Worm (Caenorhabditis elegans) whole organism, late embryonic: ENCODE measurements around the gene C33D9.6.
A peak's percentile ranks its signal among the peaks of the same experiment; 100 is the strongest.

Experiments
- C38D4.7 ChIP-seq: fragments of 200-800 bp; sonication (Bioruptor generic); optimal IDR thresholded peaks from 2 replicates; lab custom pipeline; 2018; ENCODE audit warnings: mild to moderate bottlenecking, missing genetic modification characterization, moderate library complexity, missing compliant biosample characterization
- F13H6.1 ChIP-seq: sonication (generic microtip); optimal IDR thresholded peaks from 2 replicates; lab custom pipeline; 2016; ENCODE audit warnings: missing genetic modification characterization, missing compliant biosample characterization
- K02D7.2 ChIP-seq: sonication (generic microtip); optimal IDR thresholded peaks from 2 replicates; lab custom pipeline; 2017; ENCODE audit warnings: mild to moderate bottlenecking, missing genetic modification characterization, missing compliant biosample characterization
- K09A11.1 ChIP-seq: sonication (generic microtip); optimal IDR thresholded peaks from 2 replicates; lab custom pipeline; 2017; ENCODE audit warnings: antibody characterized with exemption, mild to moderate bottlenecking, missing genetic modification characterization, missing compliant biosample characterization; ENCODE audit not compliant: insufficient read depth
- Y22D7AL.16 ChIP-seq: sonication (generic microtip); optimal IDR thresholded peaks from 2 replicates; lab custom pipeline; 2016; ENCODE audit warnings: missing genetic modification characterization, missing compliant biosample characterization
- ahr-1 ChIP-seq: sonication (generic microtip); optimal IDR thresholded peaks from 2 replicates; lab custom pipeline; 2016; ENCODE audit warnings: missing genetic modification characterization, missing compliant biosample characterization
- ama-1 ChIP-seq: fragments of 150-350 bp; optimal IDR thresholded peaks from 2 replicates; lab custom pipeline; 2014
- ceh-14 ChIP-seq: sonication (generic microtip); optimal IDR thresholded peaks from 2 replicates; lab custom pipeline; 2016; ENCODE audit warnings: missing genotype, missing genetic modification characterization, missing compliant biosample characterization
- ceh-18 ChIP-seq: sonication (generic microtip); optimal IDR thresholded peaks from 2 replicates; lab custom pipeline; 2016; ENCODE audit warnings: missing genetic modification characterization, missing compliant biosample characterization
- ceh-30 ChIP-seq: fragments of 150-350 bp; optimal IDR thresholded peaks from 2 replicates; lab custom pipeline; 2014; ENCODE audit warnings: missing biosample characterization, missing genetic modification characterization
- ceh-31 ChIP-seq: sonication (generic microtip); optimal IDR thresholded peaks from 2 replicates; lab custom pipeline; 2016; ENCODE audit warnings: missing genetic modification characterization, missing compliant biosample characterization
- ceh-34 ChIP-seq: sonication (generic microtip); optimal IDR thresholded peaks from 2 replicates; lab custom pipeline; 2016; ENCODE audit warnings: mild to moderate bottlenecking, missing genetic modification characterization, missing compliant biosample characterization
- ceh-45 ChIP-seq: fragments of 200-800 bp; sonication (Bioruptor generic); IDR thresholded peaks from 2 replicates; pipeline ENCODE4 v1.3.6; 2022; ENCODE audit warnings: missing genetic modification reagents, missing genetic modification characterization, missing compliant biosample characterization
- ceh-48 ChIP-seq: sonication (generic microtip); optimal IDR thresholded peaks from 2 replicates; lab custom pipeline; 2016; ENCODE audit warnings: missing genetic modification characterization, inconsistent platforms, missing compliant biosample characterization
- ceh-6 ChIP-seq: fragments of 200-800 bp; sonication (Bioruptor generic); optimal IDR thresholded peaks from 2 replicates; lab custom pipeline; 2018; ENCODE audit warnings: mild to moderate bottlenecking, missing genetic modification characterization, missing compliant biosample characterization
- che-1 ChIP-seq: sonication (generic microtip); optimal IDR thresholded peaks from 2 replicates; lab custom pipeline; 2016; ENCODE audit warnings: mild to moderate bottlenecking, missing genetic modification characterization, missing compliant biosample characterization
- dve-1 ChIP-seq: sonication (generic microtip); optimal IDR thresholded peaks from 2 replicates; lab custom pipeline; 2017; ENCODE audit warnings: antibody characterized with exemption, mild to moderate bottlenecking, missing genetic modification characterization, missing compliant biosample characterization
- elt-2 ChIP-seq: sonication (generic microtip); optimal IDR thresholded peaks from 2 replicates; lab custom pipeline; 2016; ENCODE audit warnings: missing genetic modification reagents, missing genetic modification characterization, missing compliant biosample characterization
- elt-4 ChIP-seq: sonication (generic microtip); optimal IDR thresholded peaks from 2 replicates; lab custom pipeline; 2016; ENCODE audit warnings: missing genetic modification characterization, missing compliant biosample characterization
- ets-4 ChIP-seq: sonication (generic microtip); optimal IDR thresholded peaks from 2 replicates; lab custom pipeline; 2016; ENCODE audit warnings: missing genetic modification characterization, missing compliant biosample characterization
- eyg-1 ChIP-seq: sonication (generic microtip); optimal IDR thresholded peaks from 2 replicates; lab custom pipeline; 2016; ENCODE audit warnings: missing genotype, missing genetic modification characterization, missing compliant biosample characterization
- fax-1 ChIP-seq: sonication (generic microtip); optimal IDR thresholded peaks from 2 replicates; lab custom pipeline; 2016; ENCODE audit warnings: missing genotype, missing genetic modification characterization, missing compliant biosample characterization
- gmeb-2 ChIP-seq: sonication (generic microtip); optimal IDR thresholded peaks from 2 replicates; lab custom pipeline; 2016; ENCODE audit warnings: missing genetic modification characterization, inconsistent platforms, missing compliant biosample characterization
- hlh-13 ChIP-seq: fragments of 200-800 bp; sonication (Bioruptor generic); optimal IDR thresholded peaks from 2 replicates; lab custom pipeline; 2018; ENCODE audit warnings: mild to moderate bottlenecking, missing genetic modification characterization, missing compliant biosample characterization
- nfya-1 ChIP-seq: sonication (generic microtip); optimal IDR thresholded peaks from 2 replicates; lab custom pipeline; 2017; ENCODE audit warnings: missing genetic modification characterization, mild to moderate bottlenecking, missing compliant biosample characterization, antibody characterized with exemption, moderate library complexity
- odd-2 ChIP-seq: sonication (generic microtip); optimal IDR thresholded peaks from 2 replicates; lab custom pipeline; 2017; ENCODE audit warnings: antibody characterized with exemption, mild to moderate bottlenecking, missing genetic modification characterization, missing compliant biosample characterization
- pqm-1 ChIP-seq: sonication (generic microtip); optimal IDR thresholded peaks from 2 replicates; lab custom pipeline; 2016; ENCODE audit warnings: missing genetic modification characterization, missing compliant biosample characterization
- pros-1 ChIP-seq: fragments of 150-350 bp; optimal IDR thresholded peaks from 2 replicates; lab custom pipeline; 2014; ENCODE audit warnings: missing biosample characterization, missing genetic modification reagents, missing genetic modification characterization
- ref-2 ChIP-seq: sonication (generic microtip); optimal IDR thresholded peaks from 2 replicates; lab custom pipeline; 2016; ENCODE audit warnings: missing genetic modification characterization, missing compliant biosample characterization
- sdc-2 ChIP-seq: sonication (generic microtip); optimal IDR thresholded peaks from 2 replicates; lab custom pipeline; 2016; ENCODE audit warnings: missing genotype, missing genetic modification characterization, missing compliant biosample characterization
- sox-2 ChIP-seq: fragments of 200-800 bp; sonication (Bioruptor generic); IDR thresholded peaks from 2 replicates; pipeline ENCODE4 v1.3.6; 2022; ENCODE audit warnings: missing genetic modification reagents, missing genetic modification characterization, missing compliant biosample characterization
- sox-4 ChIP-seq: sonication (generic microtip); optimal IDR thresholded peaks from 2 replicates; lab custom pipeline; 2017; ENCODE audit warnings: mild to moderate bottlenecking, missing genetic modification characterization, inconsistent platforms, missing compliant biosample characterization
- syd-9 ChIP-seq: sonication (generic microtip); optimal IDR thresholded peaks from 2 replicates; lab custom pipeline; 2016; ENCODE audit warnings: mild to moderate bottlenecking, missing genetic modification characterization, moderate library complexity, missing compliant biosample characterization
- tbx-2 ChIP-seq: sonication (generic microtip); optimal IDR thresholded peaks from 2 replicates; lab custom pipeline; 2016; ENCODE audit warnings: missing genetic modification characterization, missing compliant biosample characterization
- ttx-3 ChIP-seq: sonication (generic microtip); optimal IDR thresholded peaks from 2 replicates; lab custom pipeline; 2016; ENCODE audit warnings: missing genetic modification reagents, missing genetic modification characterization, missing compliant biosample characterization
- unc-3 ChIP-seq, 2 experiments: fragments of 200-800 bp in 1 of 2; sonication (Bioruptor generic) in 1 of 2; sonication (generic microtip) in 1 of 2; conservative IDR thresholded peaks in 1 of 2; optimal IDR thresholded peaks in 1 of 2; 2 replicates each; pipeline versions ENCODE4 v1.3.6 to Lab custom; 2016 to 2022; ENCODE audit warnings: missing compliant biosample characterization in 2 of 2, missing genetic modification characterization in 2 of 2, missing genetic modification reagents in 1 of 2
- unc-42 ChIP-seq: sonication (generic microtip); optimal IDR thresholded peaks from 2 replicates; lab custom pipeline; 2016; ENCODE audit warnings: missing genotype, missing genetic modification characterization, missing compliant biosample characterization
- unc-86 ChIP-seq: sonication (generic microtip); optimal IDR thresholded peaks from 2 replicates; lab custom pipeline; 2016; ENCODE audit warnings: missing genetic modification characterization, missing compliant biosample characterization
- zip-5 ChIP-seq: sonication (generic microtip); optimal IDR thresholded peaks from 2 replicates; lab custom pipeline; 2016; ENCODE audit warnings: missing genetic modification characterization, missing compliant biosample characterization

The C33D9.6 gene

ce11 chrIV:8819471-8819870, 41.5 kb upstream of the C33D9.6 start:
- TF ChIP-seq sox-2 = no peak
- TF ChIP-seq elt-4 (tag; lab: Kevin White, UChicago) = no peak
- peak; percentile 24 for TF ChIP-seq elt-2 (tag; lab: Kevin White, UChicago)
- TF ChIP-seq ahr-1 (tag; lab: Kevin White, UChicago) = no peak

ce11 chrIV:8817639-8818038, 39.7 kb upstream of the C33D9.6 start, which contains the start of gene T28C6.10:
Gene T28C6.10, plus strand, starts transcription at chrIV:8817939.
- TF ChIP-seq ets-4 (tag; lab: Kevin White, UChicago) (no peak), nfya-1 (tag; lab: Kevin White, UChicago) (no peak), eyg-1 (tag; lab: Kevin White, UChicago) (no peak), unc-3 (GFP tag; conservative IDR thresholded peaks at IDR 0.05; lab: Robert Waterston, UW) (no peak), unc-3 (tag; optimal IDR thresholded peaks at IDR 0.05; lab: Kevin White, UChicago) (no peak), pros-1 (tag; lab: Kevin White, UChicago) (no peak), Y22D7AL.16 (tag; lab: Kevin White, UChicago) (no peak), ceh-45 (GFP tag; lab: Robert Waterston, UW) (no peak), ceh-48 (no peak), ahr-1 (tag; lab: Kevin White, UChicago) (no peak), sdc-2 (tag; lab: Kevin White, UChicago) (no peak), syd-9 (tag; lab: Kevin White, UChicago) (no peak), pqm-1 (tag; lab: Kevin White, UChicago) (no peak), ceh-6 (GFP tag; lab: Kevin White, UChicago) (no peak), ceh-31 (tag; lab: Kevin White, UChicago) (no peak), ama-1 (lab: Kevin White, UChicago) (no peak), fax-1 (tag; lab: Kevin White, UChicago) (no peak), gmeb-2 (tag; lab: Kevin White, UChicago) (no peak), unc-86 (tag; lab: Kevin White, UChicago) (no peak), odd-2 (tag; lab: Kevin White, UChicago) (no peak)

ce11 chrIV:8816617-8817016, 38.7 kb upstream of the C33D9.6 start:
- TF ChIP-seq sox-2 (no peak), ceh-14 (tag; lab: Kevin White, UChicago) (no peak), K09A11.1 (tag; lab: Kevin White, UChicago) (no peak)
- TF ChIP-seq, all 69 proteins: peak for 0

ce11 chrIV:8816029-8816428, 38.1 kb upstream of the C33D9.6 start, which contains the start of gene grsp-2:
Gene grsp-2, plus strand, starts transcription at chrIV:8816329.
- TF ChIP-seq ceh-34 (tag; lab: Kevin White, UChicago) (no peak), ama-1 (lab: Kevin White, UChicago) (no peak), zip-5 (no peak), ceh-18 (tag; lab: Kevin White, UChicago) (no peak), sox-4 (tag; lab: Kevin White, UChicago) (no peak), ref-2 (tag; lab: Kevin White, UChicago) (no peak), dve-1 (tag; lab: Kevin White, UChicago) (no peak), hlh-13 (no peak), odd-2 (tag; lab: Kevin White, UChicago) (no peak), unc-42 (tag; lab: Kevin White, UChicago) (no peak), tbx-2 (tag; lab: Kevin White, UChicago) (no peak), C38D4.7 (GFP tag; lab: Kevin White, UChicago) (no peak), K02D7.2 (tag; lab: Kevin White, UChicago) (no peak), F13H6.1 (tag; lab: Kevin White, UChicago) (no peak), pros-1 (tag; lab: Kevin White, UChicago) (no peak), ttx-3 (tag; lab: Kevin White, UChicago) (no peak), ceh-30 (no peak), che-1 (tag; lab: Kevin White, UChicago) (no peak)
